Fruit fly (Drosophila melanogaster) whole organism, embryonic: ENCODE results near the gene Wbp2.

ENCODE experiments used
- Abd-B ChIP-seq: fragments of 200-800 bp; sonication (Bioruptor generic); optimal IDR thresholded peaks from 2 replicates; lab custom pipeline; 2018; ENCODE audit warnings: missing biosample characterization, mild to moderate bottlenecking, missing genetic modification characterization, moderate library complexity
- Awh ChIP-seq: fragments of 200-800 bp; sonication (Bioruptor generic); IDR thresholded peaks from 2 replicates; pipeline ENCODE4, ENCODE4 v1.3.6; 2022; ENCODE audit warnings: missing biosample characterization, missing genetic modification characterization
- B-H1 ChIP-seq: fragments of 200-800 bp; sonication (Bioruptor generic); IDR thresholded peaks from 3 replicates; pipeline ENCODE4 v1.3.6; 2022; ENCODE audit warnings: missing biosample characterization, missing genetic modification characterization
- CG10366 ChIP-seq: fragments of 200-800 bp; sonication (Bioruptor generic); IDR thresholded peaks from 2 replicates; pipeline ENCODE4 v1.3.6; 2022; ENCODE audit warnings: missing biosample characterization, missing genetic modification characterization
- CG10431 ChIP-seq: fragments of 200-800 bp; sonication (Bioruptor generic); optimal IDR thresholded peaks from 3 replicates; lab custom pipeline; 2018; ENCODE audit warnings: missing biosample characterization, mild to moderate bottlenecking, missing genetic modification characterization
- CG12155 ChIP-seq: fragments of 200-800 bp; sonication (Bioruptor generic); optimal IDR thresholded peaks from 3 replicates; lab custom pipeline; 2016; ENCODE audit warnings: missing biosample characterization, missing genetic modification characterization
- CG13287 ChIP-seq: fragments of 200-800 bp; sonication (Bioruptor generic); IDR thresholded peaks from 2 replicates; pipeline ENCODE4 v1.3.6; 2022; ENCODE audit warnings: missing biosample characterization, missing genetic modification characterization; ENCODE audit not compliant: partially characterized antibody
- CG15696 ChIP-seq: fragments of 200-800 bp; sonication (Bioruptor generic); optimal IDR thresholded peaks from 2 replicates; lab custom pipeline; 2019; ENCODE audit warnings: missing biosample characterization, mild to moderate bottlenecking, missing genetic modification characterization, moderate library complexity
- CG16863 ChIP-seq: fragments of 200-800 bp; sonication (Bioruptor generic); optimal IDR thresholded peaks from 3 replicates; lab custom pipeline; 2016; ENCODE audit warnings: missing biosample characterization, missing genetic modification characterization
- CG17328 ChIP-seq: fragments of 200-800 bp; sonication (Bioruptor generic); IDR thresholded peaks from 2 replicates; pipeline ENCODE4 v1.3.6; 2022; ENCODE audit warnings: missing biosample characterization, missing genetic modification characterization
- CG1832 ChIP-seq: fragments of 200-800 bp; sonication (Bioruptor generic); optimal IDR thresholded peaks from 2 replicates; lab custom pipeline; 2017; ENCODE audit warnings: missing biosample characterization, mild to moderate bottlenecking, missing genetic modification characterization, inconsistent platforms
- CG2712 ChIP-seq: fragments of 200-800 bp; optimal IDR thresholded peaks from 3 replicates; lab custom pipeline; 2019; ENCODE audit warnings: missing biosample characterization, mild to moderate bottlenecking, missing genetic modification characterization, moderate library complexity
- CG2875 ChIP-seq: fragments of 200-800 bp; sonication (Bioruptor generic); optimal IDR thresholded peaks from 2 replicates; lab custom pipeline; 2017; ENCODE audit warnings: missing biosample characterization, mild to moderate bottlenecking, missing genetic modification characterization, missing genetic modification reagents
- CG3281 ChIP-seq: fragments of 200-800 bp; sonication (Bioruptor generic); optimal IDR thresholded peaks from 3 replicates; lab custom pipeline; 2017; ENCODE audit warnings: missing biosample characterization, mild to moderate bottlenecking, missing genetic modification characterization
- CG4617 ChIP-seq: fragments of 200-800 bp; sonication (Bioruptor generic); optimal IDR thresholded peaks from 3 replicates; lab custom pipeline; 2016; ENCODE audit warnings: missing biosample characterization, missing genetic modification characterization, borderline replicate concordance
- CG4730 ChIP-seq: fragments of 200-800 bp; sonication (Bioruptor generic); IDR thresholded peaks from 2 replicates; pipeline ENCODE4 v1.3.6; 2022; ENCODE audit warnings: missing biosample characterization, missing genetic modification characterization
- CG4854 ChIP-seq: fragments of 200-800 bp; sonication (Bioruptor generic); optimal IDR thresholded peaks from 2 replicates; lab custom pipeline; 2016; ENCODE audit warnings: missing biosample characterization, missing genetic modification characterization, inconsistent platforms
- CG5245 ChIP-seq: fragments of 200-800 bp; sonication (Bioruptor generic); optimal IDR thresholded peaks from 3 replicates; lab custom pipeline; 2016; ENCODE audit warnings: missing biosample characterization, missing genetic modification characterization
- CG6765 ChIP-seq: fragments of 200-800 bp; sonication (Bioruptor generic); optimal IDR thresholded peaks from 3 replicates; lab custom pipeline; 2017; ENCODE audit warnings: missing biosample characterization, mild to moderate bottlenecking, missing genetic modification characterization
- CG6813 ChIP-seq: fragments of 200-800 bp; sonication (Bioruptor generic); optimal IDR thresholded peaks from 2 replicates; lab custom pipeline; 2017; ENCODE audit warnings: missing biosample characterization, missing genetic modification characterization, mild to moderate bottlenecking, moderate library complexity, missing genetic modification reagents
- CG7963 ChIP-seq: fragments of 200-800 bp; sonication (Bioruptor generic); IDR thresholded peaks from 3 replicates; pipeline ENCODE4 v1.3.6; 2022; ENCODE audit warnings: missing biosample characterization, missing genetic modification characterization; ENCODE audit not compliant: partially characterized antibody
- CG8478 ChIP-seq: fragments of >200 bp; optimal IDR thresholded peaks from 2 replicates; lab custom pipeline; 2018
- CG9215 ChIP-seq: fragments of 200-800 bp; sonication (Bioruptor generic); IDR thresholded peaks from 2 replicates; pipeline ENCODE4 v1.3.6; 2022; ENCODE audit warnings: missing biosample characterization, missing genetic modification characterization
- CTCF ChIP-seq: fragments of 200-800 bp; sonication (Bioruptor generic); optimal IDR thresholded peaks from 2 replicates; lab custom pipeline; 2017; ENCODE audit warnings: missing biosample characterization, mild to moderate bottlenecking, missing genetic modification characterization, moderate library complexity
- Dip2 ChIP-seq: fragments of 200-800 bp; sonication (Bioruptor generic); IDR thresholded peaks from 2 replicates; pipeline ENCODE4 v1.3.6; 2022; ENCODE audit warnings: missing biosample characterization, missing genetic modification characterization
- E2f1 ChIP-seq: fragments of 200-800 bp; sonication (Bioruptor generic); IDR thresholded peaks from 2 replicates; pipeline ENCODE4 v1.3.6; 2022; ENCODE audit warnings: missing biosample characterization, missing genetic modification characterization
- Fer1 ChIP-seq: fragments of 200-800 bp; sonication (Bioruptor generic); optimal IDR thresholded peaks from 2 replicates; lab custom pipeline; 2017; ENCODE audit warnings: missing biosample characterization, mild to moderate bottlenecking, missing genetic modification characterization
- Lpt ChIP-seq: fragments of >200 bp; optimal IDR thresholded peaks from 2 replicates; lab custom pipeline; 2018; ENCODE audit warnings: missing biosample characterization, missing genetic modification characterization
- Mes4 ChIP-seq: fragments of 200-800 bp; sonication (Bioruptor generic); optimal IDR thresholded peaks from 2 replicates; lab custom pipeline; 2016; ENCODE audit warnings: missing biosample characterization, missing genetic modification characterization
- Tbp ChIP-seq: fragments of >200 bp; optimal IDR thresholded peaks from 2 replicates; lab custom pipeline; 2018; ENCODE audit warnings: missing biosample characterization, missing genetic modification characterization
- ara ChIP-seq: fragments of 200-800 bp; sonication (Bioruptor generic); IDR thresholded peaks from 2 replicates; pipeline ENCODE4 v1.3.6; 2022; ENCODE audit warnings: missing biosample characterization, missing genetic modification characterization
- az2 ChIP-seq: fragments of 200-800 bp; sonication (Bioruptor generic); optimal IDR thresholded peaks from 3 replicates; lab custom pipeline; 2016; ENCODE audit warnings: missing biosample characterization, missing genetic modification characterization
- bcd ChIP-seq: fragments of 200-800 bp; sonication (Bioruptor generic); optimal IDR thresholded peaks from 2 replicates; lab custom pipeline; 2017; ENCODE audit warnings: missing biosample characterization, mild to moderate bottlenecking, missing genetic modification characterization
- dm ChIP-seq: fragments of 200-800 bp; sonication (Bioruptor generic); optimal IDR thresholded peaks from 3 replicates; lab custom pipeline; 2016; ENCODE audit warnings: missing biosample characterization, missing genetic modification characterization
- dmrt99B ChIP-seq: fragments of 200-800 bp; sonication (Bioruptor generic); optimal IDR thresholded peaks from 2 replicates; lab custom pipeline; 2018; ENCODE audit warnings: missing biosample characterization, mild to moderate bottlenecking, missing genetic modification characterization, moderate library complexity
- dpn ChIP-seq, 2 experiments: fragments of 200-800 bp; sonication (Bioruptor generic); optimal IDR thresholded peaks; 3 replicates each; lab custom pipeline; 2016; ENCODE audit warnings: missing biosample characterization in 2 of 2, missing genetic modification characterization in 2 of 2
- fd3F ChIP-seq: fragments of 200-800 bp; sonication (Bioruptor generic); optimal IDR thresholded peaks from 2 replicates; lab custom pipeline; 2018; ENCODE audit warnings: missing biosample characterization, mild to moderate bottlenecking, missing genetic modification characterization, moderate library complexity
- ind ChIP-seq: fragments of 200-800 bp; sonication (Bioruptor generic); optimal IDR thresholded peaks from 3 replicates; lab custom pipeline; 2016; ENCODE audit warnings: missing biosample characterization, missing genetic modification characterization
- klu ChIP-seq: fragments of 200-800 bp; sonication (Bioruptor generic); IDR thresholded peaks from 2 replicates; pipeline ENCODE4 v1.3.6; 2022; ENCODE audit warnings: missing biosample characterization, missing genetic modification characterization
- lilli ChIP-seq: fragments of 200-800 bp; sonication (Bioruptor generic); optimal IDR thresholded peaks from 3 replicates; lab custom pipeline; 2016; ENCODE audit warnings: missing biosample characterization, missing genetic modification characterization
- lmd ChIP-seq: fragments of 200-800 bp; sonication (Bioruptor generic); IDR thresholded peaks from 2 replicates; pipeline ENCODE4 v1.3.6; 2022; ENCODE audit warnings: missing biosample characterization, missing genetic modification characterization
- lola ChIP-seq, 3 experiments: fragments of >200 bp in 2 of 3; fragments of 200-800 bp in 1 of 3; sonication (Bioruptor generic) in 1 of 3; optimal IDR thresholded peaks; 2 replicates each; lab custom pipeline; 2017 to 2019; ENCODE audit warnings: missing biosample characterization in 3 of 3, missing genetic modification characterization in 3 of 3, mild to moderate bottlenecking in 1 of 3, moderate library complexity in 1 of 3
- odd ChIP-seq: fragments of 200-800 bp; sonication (Bioruptor generic); optimal IDR thresholded peaks from 2 replicates; lab custom pipeline; 2017; ENCODE audit warnings: missing biosample characterization, mild to moderate bottlenecking, missing genetic modification characterization
- pfk ChIP-seq: fragments of 200-800 bp; sonication (Bioruptor generic); optimal IDR thresholded peaks from 2 replicates; lab custom pipeline; 2018; ENCODE audit warnings: missing biosample characterization, mild to moderate bottlenecking, missing genetic modification characterization, moderate library complexity
- ro ChIP-seq: fragments of 200-800 bp; sonication (Bioruptor generic); IDR thresholded peaks from 2 replicates; pipeline ENCODE4 v1.3.6; 2022; ENCODE audit warnings: missing biosample characterization, missing genetic modification characterization
- sima ChIP-seq: fragments of 200-800 bp; sonication (Bioruptor generic); optimal IDR thresholded peaks from 2 replicates; lab custom pipeline; 2016; ENCODE audit warnings: missing biosample characterization, missing genetic modification characterization
- tin ChIP-seq: fragments of 200-800 bp; sonication (Bioruptor generic); optimal IDR thresholded peaks from 3 replicates; lab custom pipeline; 2016; ENCODE audit warnings: missing biosample characterization, missing genetic modification characterization
- tio ChIP-seq: fragments of 200-800 bp; sonication (Bioruptor generic); optimal IDR thresholded peaks from 2 replicates; lab custom pipeline; 2017; ENCODE audit warnings: missing biosample characterization, missing genetic modification characterization, inconsistent platforms
- twi ChIP-seq: fragments of 200-800 bp; optimal IDR thresholded peaks from 2 replicates; lab custom pipeline; 2019; ENCODE audit warnings: missing biosample characterization, mild to moderate bottlenecking, missing genetic modification characterization, moderate library complexity
- vvl ChIP-seq: fragments of 200-800 bp; sonication (Bioruptor generic); IDR thresholded peaks from 2 replicates; pipeline ENCODE4 v1.3.6; 2022; ENCODE audit warnings: missing biosample characterization, missing genetic modification characterization
- z ChIP-seq: fragments of 200-800 bp; sonication (Bioruptor generic); IDR thresholded peaks from 3 replicates; pipeline ENCODE4 v1.3.6; 2022; ENCODE audit warnings: missing biosample characterization, missing genetic modification characterization
- zfh2 ChIP-seq: fragments of 200-800 bp; sonication (Bioruptor generic); optimal IDR thresholded peaks from 2 replicates; lab custom pipeline; 2016; ENCODE audit warnings: missing biosample characterization, missing genetic modification characterization

Wbp2 gene

dm6 chr3L:12831290-12831952 lies 18.5 kb upstream of the Wbp2 start (continued):
- TF ChIP-seq CG4617 (GFP tag; lab: Kevin White, UChicago) (no peak), CG3281 (peak; percentile 53), az2 (GFP tag; lab: Kevin White, UChicago) (peak; percentile 29), zfh2 (peak; percentile 44), lmd (GFP tag; lab: Robert Waterston, UW) (peak; percentile 71), CG16863 (GFP tag; lab: Kevin White, UChicago) (peak; percentile 25), CG13287 (GFP tag; lab: Robert Waterston, UW) (no peak), ro (no peak), CG5245 (GFP tag; lab: Kevin White, UChicago) (no peak), sima (GFP tag; lab: Kevin White, UChicago) (no peak), odd (GFP tag; lab: Kevin White, UChicago) (no peak), B-H1 (no peak), CG8478 (lab: Kevin White, UChicago) (no peak), Abd-B (no peak), dmrt99B (tag; lab: Kevin White, UChicago) (peak; percentile 68), tio (GFP tag; lab: Kevin White, UChicago) (peak; percentile 26), Mes4 (GFP tag; lab: Kevin White, UChicago) (peak; percentile 14), CG17328 (peak; percentile 58), lilli (GFP tag; lab: Kevin White, UChicago) (peak; percentile 71), ara (GFP tag; lab: Robert Waterston, UW) (no peak), ind (GFP tag; lab: Kevin White, UChicago) (peak; percentile 43), CG7963 (GFP tag; lab: Robert Waterston, UW) (no peak), CG4854 (GFP tag; lab: Kevin White, UChicago) (no peak), CG2875 (GFP tag; lab: Kevin White, UChicago) (peak; percentile 24), bcd (GFP tag; lab: Kevin White, UChicago) (peak; percentile 48), vvl (peak; percentile 69), E2f1 (no peak), klu (GFP tag; lab: Robert Waterston, UW) (no peak), dpn (GFP tag; optimal IDR thresholded peaks at IDR 0.05; lab: Kevin White, UChicago) (peak; percentile 44 to 51), fd3F (GFP tag; lab: Kevin White, UChicago) (peak; percentile 9), CG6765 (GFP tag; lab: Kevin White, UChicago) (no peak), Awh (GFP tag; lab: Robert Waterston, UW) (peak; percentile 43; the same call in 1 of the 2 replicates), CG6813 (GFP tag; lab: Kevin White, UChicago) (no peak), pfk (GFP tag; lab: Kevin White, UChicago) (no peak), lola (GFP tag; optimal IDR thresholded peaks at IDR 0.05; lab: Kevin White, UChicago) (no peak), CG4730 (GFP tag; lab: Robert Waterston, UW) (peak; percentile 16; the same call in 1 of the 2 replicates), CG15696 (tag; lab: Kevin White, UChicago) (no peak), CG10366 (GFP tag; lab: Robert Waterston, UW) (no peak; the same call in 1 of the 2 replicates), CG10431 (GFP tag; lab: Kevin White, UChicago) (no peak), CG1832 (GFP tag; lab: Kevin White, UChicago) (no peak), dm (no peak), CG2712 (tag; lab: Kevin White, UChicago) (peak; percentile 67), CTCF (GFP tag; lab: Kevin White, UChicago) (no peak), Fer1 (GFP tag; lab: Kevin White, UChicago) (peak; percentile 29), Dip2 (GFP tag; lab: Robert Waterston, UW) (no peak), CG9215 (no peak), Tbp (no peak), z (GFP tag; lab: Robert Waterston, UW) (no peak), Lpt (no peak), CG12155 (GFP tag; lab: Kevin White, UChicago) (peak; percentile 45), tin (GFP tag; lab: Kevin White, UChicago) (peak; percentile 10), twi (tag; lab: Kevin White, UChicago) (no peak)
